Worm (Caenorhabditis elegans) whole organism, young adult: ENCODE results near the gene ZK742.3.

ENCODE experiments used
- C06A6.2 ChIP-seq: fragments of 200-800 bp; sonication (Bioruptor generic); conservative IDR thresholded peaks from 2 replicates; pipeline ENCODE4 v1.3.6; 2022; ENCODE audit warnings: missing genetic modification characterization, missing compliant biosample characterization
- F23B12.7 ChIP-seq: sonication (generic microtip); optimal IDR thresholded peaks from 2 replicates; lab custom pipeline; 2017; ENCODE audit warnings: missing genetic modification characterization, mild to moderate bottlenecking, missing compliant biosample characterization, antibody characterized with exemption, moderate library complexity; ENCODE audit not compliant: insufficient read depth
- F33H1.4 ChIP-seq: fragments of 200-800 bp; sonication (Bioruptor generic); IDR thresholded peaks from 2 replicates; pipeline ENCODE4 v1.3.6; 2022; ENCODE audit warnings: missing genetic modification reagents, missing genetic modification characterization, missing compliant biosample characterization
- F37B4.10 ChIP-seq: fragments of 200-800 bp; sonication (Bioruptor generic); IDR thresholded peaks from 2 replicates; pipeline ENCODE4 v1.3.6; 2022; ENCODE audit warnings: missing genetic modification characterization, missing compliant biosample characterization
- F39B2.1 ChIP-seq: fragments of 200-800 bp; sonication (Bioruptor generic); IDR thresholded peaks from 2 replicates; pipeline ENCODE4 v1.3.6; 2022; ENCODE audit warnings: missing genetic modification reagents, missing genetic modification characterization, missing compliant biosample characterization
- F49E8.2 ChIP-seq: sonication (generic microtip); optimal IDR thresholded peaks from 3 replicates; lab custom pipeline; 2017; ENCODE audit warnings: missing genetic modification characterization, mild to moderate bottlenecking, missing compliant biosample characterization, antibody characterized with exemption, moderate library complexity; ENCODE audit not compliant: insufficient read depth
- F55B11.4 ChIP-seq: sonication (generic microtip); optimal IDR thresholded peaks from 2 replicates; lab custom pipeline; 2016; ENCODE audit warnings: missing compliant biosample characterization, missing genetic modification characterization, borderline replicate concordance; ENCODE audit not compliant: insufficient read depth
- F57C9.4 ChIP-seq: sonication (generic microtip); optimal IDR thresholded peaks from 2 replicates; lab custom pipeline; 2017; ENCODE audit warnings: mild to moderate bottlenecking, missing genetic modification characterization, missing compliant biosample characterization
- T26A5.8 ChIP-seq: sonication (generic microtip); optimal IDR thresholded peaks from 2 replicates; lab custom pipeline; 2016; ENCODE audit warnings: missing genetic modification characterization, missing compliant biosample characterization
- Y53G8AR.9 ChIP-seq: fragments of 200-800 bp; sonication (Bioruptor generic); conservative IDR thresholded peaks from 2 replicates; pipeline ENCODE4 v1.3.6; 2022; ENCODE audit warnings: missing genetic modification reagents, missing genetic modification characterization, missing compliant biosample characterization
- ZK185.1 ChIP-seq: sonication (generic microtip); optimal IDR thresholded peaks from 2 replicates; lab custom pipeline; 2016; ENCODE audit warnings: mild to moderate bottlenecking, missing genetic modification characterization, missing compliant biosample characterization; ENCODE audit not compliant: poor library complexity, severe bottlenecking
- ama-1 ChIP-seq, 3 experiments: fragments of 150-350 bp in 1 of 3; sonication (generic microtip) in 2 of 3; optimal IDR thresholded peaks; 2 replicates each; lab custom pipeline; 2014 to 2018; ENCODE audit warnings: missing biosample characterization in 2 of 3, missing genetic modification characterization in 2 of 3, missing genetic modification reagents in 2 of 3
- aptf-2 ChIP-seq: fragments of 200-800 bp; sonication (Bioruptor generic); conservative IDR thresholded peaks from 2 replicates; pipeline ENCODE4 v1.3.6; 2022; ENCODE audit warnings: missing genetic modification reagents, missing genetic modification characterization, missing compliant biosample characterization
- aptf-3 ChIP-seq: fragments of 200-800 bp; sonication (Bioruptor generic); IDR thresholded peaks from 2 replicates; pipeline ENCODE4 v1.3.6; 2022; ENCODE audit warnings: missing genetic modification characterization, missing compliant biosample characterization
- bed-1 ChIP-seq: fragments of 200-800 bp; sonication (Bioruptor generic); IDR thresholded peaks from 2 replicates; pipeline ENCODE4 v1.3.6; 2022; ENCODE audit warnings: missing genetic modification reagents, missing genetic modification characterization, missing compliant biosample characterization
- ceh-100 ChIP-seq: fragments of 200-800 bp; sonication (Bioruptor generic); IDR thresholded peaks from 2 replicates; pipeline ENCODE4 v1.3.6; 2022; ENCODE audit warnings: missing genetic modification reagents, missing genetic modification characterization, missing compliant biosample characterization
- ceh-91 ChIP-seq: fragments of 200-800 bp; sonication (Bioruptor generic); IDR thresholded peaks from 2 replicates; pipeline ENCODE4 v1.3.6; 2022; ENCODE audit warnings: missing genetic modification reagents, missing genetic modification characterization, missing compliant biosample characterization
- die-1 ChIP-seq: sonication (generic microtip); optimal IDR thresholded peaks from 2 replicates; lab custom pipeline; 2016; ENCODE audit warnings: missing genotype, mild to moderate bottlenecking, missing genetic modification characterization, missing compliant biosample characterization
- dox-1 ChIP-seq: fragments of 200-800 bp; sonication (Bioruptor generic); IDR thresholded peaks from 2 replicates; pipeline ENCODE4 v1.3.6; 2022; ENCODE audit warnings: missing genetic modification reagents, missing genetic modification characterization, missing compliant biosample characterization
- dpl-1 ChIP-seq: fragments of 150-350 bp; optimal IDR thresholded peaks from 2 replicates; lab custom pipeline; 2014; ENCODE audit warnings: missing biosample characterization, missing genetic modification reagents, missing genetic modification characterization
- efl-1 ChIP-seq: fragments of 150-350 bp; optimal IDR thresholded peaks from 2 replicates; lab custom pipeline; 2014; ENCODE audit warnings: missing biosample characterization, missing genetic modification reagents, missing genetic modification characterization
- egl-18 ChIP-seq: fragments of 200-800 bp; sonication (Bioruptor generic); IDR thresholded peaks from 2 replicates; pipeline ENCODE4 v1.3.6; 2022; ENCODE audit warnings: missing genetic modification reagents, missing genetic modification characterization, missing compliant biosample characterization
- egl-44 ChIP-seq: fragments of 200-800 bp; sonication (Bioruptor generic); IDR thresholded peaks from 2 replicates; pipeline ENCODE4 v1.3.6; 2022; ENCODE audit warnings: missing genetic modification reagents, missing genetic modification characterization, missing compliant biosample characterization
- ets-4 ChIP-seq: fragments of 200-800 bp; sonication (Bioruptor generic); optimal IDR thresholded peaks from 2 replicates; lab custom pipeline; 2018; ENCODE audit warnings: mild to moderate bottlenecking, missing genetic modification characterization, missing compliant biosample characterization
- fkh-3 ChIP-seq: sonication (generic microtip); optimal IDR thresholded peaks from 2 replicates; lab custom pipeline; 2016; ENCODE audit warnings: mild to moderate bottlenecking, missing genetic modification characterization, missing compliant biosample characterization
- hmg-20 ChIP-seq: fragments of 200-800 bp; sonication (Bioruptor generic); IDR thresholded peaks from 2 replicates; pipeline ENCODE4 v1.3.6; 2022; ENCODE audit warnings: missing genetic modification reagents, missing genetic modification characterization, missing compliant biosample characterization
- hrde-1 ChIP-seq: sonication (generic microtip); optimal IDR thresholded peaks from 2 replicates; lab custom pipeline; 2016; ENCODE audit warnings: missing genetic modification characterization, mild to moderate bottlenecking, missing compliant biosample characterization, moderate library complexity, missing genotype, missing genetic modification reagents, borderline replicate concordance
- hsf-1 ChIP-seq: fragments of 200-800 bp; sonication (Bioruptor generic); IDR thresholded peaks from 2 replicates; pipeline ENCODE4 v1.3.6; 2022; ENCODE audit warnings: missing genetic modification reagents, missing genetic modification characterization, missing compliant biosample characterization
- lag-1 ChIP-seq: fragments of 200-800 bp; sonication (Bioruptor generic); IDR thresholded peaks from 2 replicates; pipeline ENCODE4 v1.3.6; 2022; ENCODE audit warnings: missing genetic modification reagents, missing genetic modification characterization, missing compliant biosample characterization
- lin-26 ChIP-seq: fragments of 200-800 bp; sonication (Bioruptor generic); IDR thresholded peaks from 2 replicates; pipeline ENCODE4 v1.3.6; 2022; ENCODE audit warnings: missing genetic modification reagents, missing genetic modification characterization, missing compliant biosample characterization
- madf-6 ChIP-seq: fragments of 200-800 bp; sonication (Bioruptor generic); IDR thresholded peaks from 2 replicates; pipeline ENCODE4 v1.3.6; 2022; ENCODE audit warnings: missing genetic modification reagents, missing genetic modification characterization, missing compliant biosample characterization
- madf-8 ChIP-seq: fragments of 200-800 bp; sonication (Bioruptor generic); conservative IDR thresholded peaks from 2 replicates; pipeline ENCODE4 v1.3.6; 2022; ENCODE audit warnings: missing genetic modification reagents, missing genetic modification characterization, missing compliant biosample characterization
- nhr-179 ChIP-seq: sonication (generic microtip); optimal IDR thresholded peaks from 2 replicates; lab custom pipeline; 2016; ENCODE audit warnings: mild to moderate bottlenecking, missing genetic modification characterization, missing compliant biosample characterization
- nhr-80 ChIP-seq: sonication (generic microtip); optimal IDR thresholded peaks from 2 replicates; lab custom pipeline; 2016; ENCODE audit warnings: missing genetic modification characterization, missing compliant biosample characterization
- pha-4 ChIP-seq: fragments of 150-350 bp; sonication (generic microtip); optimal IDR thresholded peaks from 2 replicates; lab custom pipeline; 2014; ENCODE audit warnings: missing biosample characterization, missing genetic modification reagents, missing genetic modification characterization
- rcor-1 ChIP-seq: fragments of 200-800 bp; sonication (Bioruptor generic); IDR thresholded peaks from 2 replicates; pipeline ENCODE4 v1.3.6; 2022; ENCODE audit warnings: missing genetic modification reagents, missing genetic modification characterization, missing compliant biosample characterization
- rec-8 ChIP-seq, 2 experiments: sonication (generic microtip); optimal IDR thresholded peaks; 2 replicates each; lab custom pipeline; 2016; ENCODE audit warnings: mild to moderate bottlenecking in 2 of 2, missing genetic modification characterization in 2 of 2, missing genetic modification reagents in 2 of 2, missing genotype in 2 of 2, missing biosample characterization in 1 of 2, missing compliant biosample characterization in 1 of 2, moderate library complexity in 1 of 2
- repo-1 ChIP-seq: sonication (generic microtip); optimal IDR thresholded peaks from 2 replicates; lab custom pipeline; 2017; ENCODE audit warnings: mild to moderate bottlenecking, missing genetic modification characterization, missing compliant biosample characterization
- somi-1 ChIP-seq: fragments of 200-800 bp; sonication (Bioruptor generic); optimal IDR thresholded peaks from 2 replicates; lab custom pipeline; 2018; ENCODE audit warnings: mild to moderate bottlenecking, missing genetic modification characterization, missing compliant biosample characterization
- unc-130 ChIP-seq: sonication (generic microtip); optimal IDR thresholded peaks from 2 replicates; lab custom pipeline; 2016; ENCODE audit warnings: missing genetic modification reagents, missing genetic modification characterization, missing compliant biosample characterization
- xnd-1 ChIP-seq: sonication (generic microtip); optimal IDR thresholded peaks from 2 replicates; lab custom pipeline; 2016; ENCODE audit warnings: missing genotype, missing genetic modification reagents, missing genetic modification characterization, missing compliant biosample characterization
- ztf-18 ChIP-seq: sonication (generic microtip); optimal IDR thresholded peaks from 2 replicates; lab custom pipeline; 2016; ENCODE audit warnings: missing genotype, mild to moderate bottlenecking, missing genetic modification characterization, missing compliant biosample characterization
- ztf-22 ChIP-seq: fragments of 200-800 bp; sonication (Bioruptor generic); optimal IDR thresholded peaks from 2 replicates; lab custom pipeline; 2018; ENCODE audit warnings: mild to moderate bottlenecking, missing genetic modification characterization, moderate library complexity, missing compliant biosample characterization
- ztf-25 ChIP-seq: fragments of 200-800 bp; sonication (Bioruptor generic); IDR thresholded peaks from 2 replicates; pipeline ENCODE4 v1.3.6; 2022; ENCODE audit warnings: missing genetic modification reagents, missing genetic modification characterization, missing compliant biosample characterization
- ztf-6 ChIP-seq: fragments of 200-800 bp; sonication (Bioruptor generic); IDR thresholded peaks from 2 replicates; pipeline ENCODE4 v1.3.6; 2022; ENCODE audit warnings: missing genetic modification reagents, missing genetic modification characterization, missing compliant biosample characterization

The ZK742.3 gene

ce11 chrV:7820270-7820669, 10.6 kb upstream of the ZK742.3 start, which contains the start of gene lbp-4 (continued):
- TF ChIP-seq nhr-80 (tag; lab: Kevin White, UChicago) (peak; percentile 74), F49E8.2 (tag; lab: Kevin White, UChicago) (no peak), F55B11.4 (tag; lab: Kevin White, UChicago) (no peak), F23B12.7 (tag; lab: Kevin White, UChicago) (peak; percentile 74), egl-18 (GFP tag; lab: Robert Waterston, UW) (no peak), F57C9.4 (tag; lab: Kevin White, UChicago) (no peak), rec-8 (tag; optimal IDR thresholded peaks at IDR 0.05; lab: Kevin White, UChicago) (no peak), F39B2.1 (no peak), ets-4 (GFP tag; lab: Kevin White, UChicago) (no peak), unc-130 (GFP tag; lab: Kevin White, UChicago) (no peak), ceh-100 (GFP tag; lab: Robert Waterston, UW) (peak; percentile 92), ztf-6 (no peak), ZK185.1 (tag; lab: Kevin White, UChicago) (peak; percentile 24), somi-1 (GFP tag; lab: Kevin White, UChicago) (no peak), aptf-3 (no peak), aptf-2 (no peak), ceh-91 (GFP tag; lab: Robert Waterston, UW) (no peak), F33H1.4 (no peak), dpl-1 (GFP tag; lab: Kevin White, UChicago) (no peak), fkh-3 (tag; lab: Kevin White, UChicago) (no peak), hrde-1 (tag; lab: Kevin White, UChicago) (no peak), die-1 (tag; lab: Kevin White, UChicago) (no peak)

ce11 chrV:7819585-7819984, 9.9 kb upstream of the ZK742.3 start:
- no peak for TF ChIP-seq pha-4 (tag; lab: Kevin White, UChicago)
- no peak for TF ChIP-seq efl-1
- no peak for TF ChIP-seq hmg-20 (GFP tag; lab: Robert Waterston, UW)
- no peak for TF ChIP-seq ama-1 (optimal IDR thresholded peaks at IDR 0.05; lab: Kevin White, UChicago)
- no peak for TF ChIP-seq ama-1 (GFP tag; optimal IDR thresholded peaks at IDR 0.05; lab: Kevin White, UChicago)

ce11 chrV:7816486-7816885, 6.8 kb upstream of the ZK742.3 start:
- TF ChIP-seq T26A5.8 (tag; lab: Kevin White, UChicago) = no peak
- no peak for TF ChIP-seq nhr-179 (tag; lab: Kevin White, UChicago)
- TF ChIP-seq repo-1 (tag; lab: Kevin White, UChicago) = no peak
- no peak for TF ChIP-seq F37B4.10 (GFP tag; lab: Robert Waterston, UW)
- TF ChIP-seq F39B2.1 = no peak
- no peak for TF ChIP-seq ztf-25
- no peak for TF ChIP-seq xnd-1 (tag; lab: Kevin White, UChicago)
- no peak for TF ChIP-seq bed-1 (GFP tag; lab: Robert Waterston, UW)
- no peak for TF ChIP-seq C06A6.2
- no peak for TF ChIP-seq lag-1 (GFP tag; lab: Robert Waterston, UW)
- TF ChIP-seq, all 124 proteins: peak for 0

ce11 chrV:7814601-7815000, 4.9 kb upstream of the ZK742.3 start, which contains the start of gene ZK742.6:
Gene ZK742.6 (minus strand): TSS chrV:7814942.
- TF ChIP-seq Y53G8AR.9 (GFP tag; lab: Robert Waterston, UW) = 0 out of 2 replicates have a peak, but pooled peaks have one; percentile 50
- TF ChIP-seq hsf-1 (GFP tag; lab: Robert Waterston, UW) = peak; percentile 75
- TF ChIP-seq egl-44 (GFP tag; lab: Robert Waterston, UW) = no peak
- TF ChIP-seq lin-26 = no peak
- TF ChIP-seq ztf-6 = no peak
- no peak for TF ChIP-seq ztf-18 (tag; lab: Kevin White, UChicago)
- peak; percentile 57 for TF ChIP-seq madf-6
- TF ChIP-seq pha-4 (tag; lab: Kevin White, UChicago) = no peak
- no peak for TF ChIP-seq madf-8 (GFP tag; lab: Robert Waterston, UW)
- TF ChIP-seq ztf-22 = no peak
- TF ChIP-seq rcor-1 (GFP tag; lab: Robert Waterston, UW) = no peak
- TF ChIP-seq F33H1.4 = no peak
- TF ChIP-seq dox-1 (GFP tag; lab: Robert Waterston, UW) = no peak
- no peak for TF ChIP-seq dpl-1 (GFP tag; lab: Kevin White, UChicago)
